Worm (Caenorhabditis elegans) whole organism, L2 larva: ENCODE measurements around the gene toca-2.

ENCODE experiments used
- ama-1 ChIP-seq: fragments of 150-350 bp; optimal IDR thresholded peaks from 2 replicates; lab custom pipeline; 2018; ENCODE audit warnings: inconsistent platforms
- blmp-1 ChIP-seq: sonication (generic microtip); optimal IDR thresholded peaks from 2 replicates; lab custom pipeline; 2017; ENCODE audit warnings: missing genetic modification characterization, mild to moderate bottlenecking, missing compliant biosample characterization, antibody characterized with exemption, moderate library complexity; ENCODE audit not compliant: insufficient read depth
- lsy-2 ChIP-seq, 2 experiments: fragments of 150-350 bp in 1 of 2; sonication (generic microtip) in 1 of 2; optimal IDR thresholded peaks; 2 replicates each; lab custom pipeline; 2014 to 2017; ENCODE audit warnings: missing biosample characterization in 2 of 2, missing genetic modification characterization in 2 of 2
- nhr-6 ChIP-seq: fragments of 150-350 bp; optimal IDR thresholded peaks from 2 replicates; lab custom pipeline; 2014; ENCODE audit warnings: missing biosample characterization, missing genetic modification characterization
- snpc-4 ChIP-seq: fragments of 150-350 bp; optimal IDR thresholded peaks from 2 replicates; lab custom pipeline; 2014; ENCODE audit warnings: missing biosample characterization, missing genetic modification characterization

DNA sequence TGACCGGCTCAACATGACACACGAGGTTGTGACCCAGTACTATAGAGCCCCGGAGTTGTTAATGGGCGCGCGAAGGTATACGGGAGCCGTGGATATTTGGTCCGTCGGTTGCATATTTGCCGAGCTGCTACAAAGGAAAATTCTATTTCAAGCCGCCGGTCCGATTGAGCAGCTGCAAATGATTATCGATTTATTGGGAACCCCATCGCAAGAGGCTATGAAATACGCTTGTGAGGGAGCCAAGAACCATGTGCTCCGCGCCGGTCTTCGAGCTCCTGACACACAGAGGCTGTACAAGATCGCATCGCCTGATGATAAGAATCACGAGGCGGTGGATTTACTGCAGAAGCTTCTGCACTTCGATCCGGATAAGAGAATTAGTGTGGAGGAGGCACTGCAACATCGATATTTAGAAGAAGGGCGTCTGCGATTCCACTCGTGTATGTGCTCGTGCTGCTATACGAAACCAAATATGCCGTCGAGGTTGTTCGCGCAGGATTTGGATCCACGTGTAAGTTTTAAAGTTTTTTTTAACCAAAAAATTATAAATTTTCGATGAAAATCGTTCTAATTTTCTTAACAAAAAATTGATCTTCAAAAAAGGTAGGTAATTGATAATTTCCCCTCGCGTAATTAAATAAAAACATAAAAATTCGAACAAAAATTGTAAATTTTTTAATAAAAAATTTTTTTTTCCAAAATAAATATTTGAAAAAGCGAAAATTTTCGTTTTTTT, 33.1 kb upstream of the toca-2 start:
- TF ChIP-seq ama-1 (no peak), blmp-1 (tag; lab: Kevin White, UChicago) (no peak), snpc-4 (tag; lab: Kevin White, UChicago) (no peak), nhr-6 (no peak), lsy-2 (tag; optimal IDR thresholded peaks at IDR 0.05; lab: Kevin White, UChicago) (no peak)
